Fruit fly (Drosophila melanogaster): ENCODE data around the gene Dys.
A peak's percentile ranks its signal among the peaks of the same experiment; 100 is the strongest.

Gene Dys

DNA sequence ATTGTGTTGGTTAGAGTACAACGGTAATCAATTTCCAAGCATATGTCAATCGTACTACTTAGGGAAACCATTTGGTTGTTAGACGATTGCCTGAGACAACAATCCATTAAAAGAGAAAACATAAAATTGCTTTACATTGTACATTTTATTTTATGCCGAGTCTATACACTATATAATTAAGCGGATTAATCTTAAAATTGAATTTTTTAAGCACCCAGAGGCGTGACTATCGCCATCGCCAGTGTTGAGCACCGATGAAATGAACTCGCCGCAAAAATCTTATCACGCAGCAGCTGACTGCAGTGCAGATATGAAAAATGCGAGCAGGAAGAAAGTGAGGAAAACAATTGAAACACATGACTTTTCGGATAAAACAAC is 182.0 kb downstream of the Dys start (continued):
- TF ChIP-seq nmo (GFP tag; optimal IDR thresholded peaks at IDR 0.05) (no peak), CG2116 (GFP tag; optimal IDR thresholded peaks at IDR 0.05) (peak; percentile 47), CG16813 (GFP tag; IDR thresholded peaks at IDR 0.05; ENCODE audit: partially characterized antibody) (peak; percentile 69), chm (GFP tag; IDR thresholded peaks at IDR 0.05) (no peak), Ets97D (GFP tag; optimal IDR thresholded peaks at IDR 0.05) (peak; percentile 3), PHDP (tag; optimal IDR thresholded peaks at IDR 0.05) (no peak), Pdp1 (GFP tag; optimal IDR thresholded peaks at IDR 0.05) (peak in 1 of 2 experiments; percentile 7), CG6791 (GFP tag; IDR thresholded peaks at IDR 0.05; ENCODE audit: partially characterized antibody) (peak; percentile 91), CG14860 (GFP tag; IDR thresholded peaks at IDR 0.05; ENCODE audit: partially characterized antibody) (peak; percentile 68), CG9932 (GFP tag; IDR thresholded peaks at IDR 0.05) (peak; percentile 43), Xrp1 (GFP tag; IDR thresholded peaks at IDR 0.05) (0 out of 2 replicates have a peak, but pooled peaks have one; percentile 11), E2f1 (GFP tag; IDR thresholded peaks at IDR 0.05) (peak; percentile 23; the same call in 1 of the 2 replicates), fu2 (GFP tag; optimal IDR thresholded peaks at IDR 0.05) (no peak), Camta (GFP tag; optimal IDR thresholded peaks at IDR 0.05) (peak; percentile 11), CG10366 (GFP tag; IDR thresholded peaks at IDR 0.05) (peak; percentile 11; the same call in 1 of the 2 replicates), Rfx (GFP tag; IDR thresholded peaks at IDR 0.05) (peak; percentile 59; the same call in 1 of the 2 replicates), CG13287 (GFP tag; IDR thresholded peaks at IDR 0.05; ENCODE audit: partially characterized antibody) (peak; percentile 80), rib (GFP tag; IDR thresholded peaks at IDR 0.05) (peak; percentile 38; the same call in 1 of the 2 replicates), amos (GFP tag; IDR thresholded peaks at IDR 0.05; ENCODE audit: partially characterized antibody) (peak; percentile 76; the same call in 1 of the 2 replicates), phol (tag; optimal IDR thresholded peaks at IDR 0.05) (peak; percentile 7), CG7786 (GFP tag; optimal IDR thresholded peaks at IDR 0.05) (peak; percentile 1), hb (GFP tag; IDR thresholded peaks at IDR 0.05; ENCODE audit: partially characterized antibody) (peak; percentile 69; the same call in 2 of the 3 replicates), zfh1 (GFP tag; IDR thresholded peaks at IDR 0.05) (peak; percentile 42; the same call in 1 of the 3 replicates), sna (GFP tag; IDR thresholded peaks at IDR 0.05; ENCODE audit: partially characterized antibody) (peak; percentile 82), CG14965 (GFP tag; optimal IDR thresholded peaks at IDR 0.05; ENCODE audit: borderline replicate concordance) (no peak), CG12391 (tag; optimal IDR thresholded peaks at IDR 0.05) (no peak), ato (GFP tag; IDR thresholded peaks at IDR 0.05; ENCODE audit: partially characterized antibody) (peak; percentile 76), NC2β (GFP tag; optimal IDR thresholded peaks at IDR 0.05) (no peak), BEAF-32 (GFP tag; optimal IDR thresholded peaks at IDR 0.05) (peak; percentile 75), Scr (GFP tag; IDR thresholded peaks at IDR 0.05; ENCODE audit: partially characterized antibody) (peak; percentile 77), Trl (optimal IDR thresholded peaks at IDR 0.05) (no peak), Trl (GFP tag; optimal IDR thresholded peaks at IDR 0.05) (peak; percentile 1), CG2889 (GFP tag; IDR thresholded peaks at IDR 0.05) (no peak), odd (GFP tag; optimal IDR thresholded peaks at IDR 0.05) (no peak), grau (tag; optimal IDR thresholded peaks at IDR 0.05) (no peak), CG15269 (tag; optimal IDR thresholded peaks at IDR 0.05) (no peak), nerfin-1 (tag; optimal IDR thresholded peaks at IDR 0.05) (no peak), slbo (GFP tag; IDR thresholded peaks at IDR 0.05) (peak; percentile 21; the same call in 1 of the 2 replicates), Deaf1 (tag; optimal IDR thresholded peaks at IDR 0.05) (no peak), lab (GFP tag; optimal IDR thresholded peaks at IDR 0.05) (peak; percentile 21), CG34224 (GFP tag; IDR thresholded peaks at IDR 0.05; ENCODE audit: partially characterized antibody) (peak; percentile 62), bbx (GFP tag; IDR thresholded peaks at IDR 0.05; ENCODE audit: partially characterized antibody) (peak; percentile 88), CG8924 (tag; optimal IDR thresholded peaks at IDR 0.05) (no peak), Neu2 (GFP tag; optimal IDR thresholded peaks at IDR 0.05; ENCODE audit: borderline replicate concordance) (no peak), CG12659 (GFP tag; optimal IDR thresholded peaks at IDR 0.05) (peak; percentile 12), Hr51 (GFP tag; optimal IDR thresholded peaks at IDR 0.05) (no peak), Lhr (GFP tag; optimal IDR thresholded peaks at IDR 0.05) (peak; percentile 1), crp (GFP tag; optimal IDR thresholded peaks at IDR 0.05) (peak; percentile 19 to 79)
